Fruit fly (Drosophila melanogaster): ENCODE measurements around the gene Arp5.
A peak's percentile ranks its signal among the peaks of the same experiment; 100 is the strongest.

Arp5 gene

DNA sequence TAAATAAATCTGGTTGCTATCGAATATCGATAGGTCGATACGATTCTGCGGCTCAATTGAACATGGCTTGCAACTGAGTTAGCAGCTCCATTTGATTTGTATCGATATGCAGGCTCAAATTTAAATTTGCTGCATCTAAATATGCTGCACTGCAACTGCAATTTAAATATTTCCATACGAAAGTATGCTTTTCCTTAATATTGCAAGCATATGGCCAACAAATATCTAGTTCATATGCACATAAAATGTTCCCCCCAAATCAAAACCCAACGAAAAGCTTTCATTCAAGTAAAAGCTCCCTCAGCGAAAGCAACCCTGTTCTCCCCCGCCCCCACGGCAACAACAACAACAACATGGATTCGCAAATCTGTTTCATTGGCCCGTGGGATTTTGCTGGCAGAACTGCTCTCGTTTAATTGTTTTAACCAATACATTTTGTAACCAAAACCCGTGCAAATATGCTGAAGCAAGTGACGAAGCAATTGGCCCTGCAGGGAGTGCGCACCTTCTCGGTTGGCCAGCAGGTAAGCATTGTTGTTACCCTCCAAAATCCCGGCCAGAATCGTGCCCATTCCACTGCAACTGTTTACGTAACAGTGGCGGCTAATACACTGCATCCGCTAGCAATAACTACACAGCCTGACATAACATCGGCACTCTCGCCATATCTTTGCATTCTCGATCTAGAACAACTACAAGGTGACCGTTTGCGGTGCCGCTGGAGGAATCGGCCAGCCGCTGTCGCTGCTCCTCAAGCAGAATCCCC lies 40.9 kb downstream of the Arp5 start, which contains the start of the genes CG7168 and Mdh2 (continued):
- TF ChIP-seq Opbp (GFP tag; IDR thresholded peaks at IDR 0.05; ENCODE audit: partially characterized antibody) (peak; percentile 87; the same call in 2 of the 3 replicates), Hr3 (GFP tag; optimal IDR thresholded peaks at IDR 0.05) (no peak), CG13624 (GFP tag; optimal IDR thresholded peaks at IDR 0.05) (no peak), CG30431 (GFP tag; optimal IDR thresholded peaks at IDR 0.05) (no peak), psq (GFP tag; optimal IDR thresholded peaks at IDR 0.05) (no peak), H15 (GFP tag; IDR thresholded peaks at IDR 0.05) (no peak), Abd-B (GFP tag; optimal IDR thresholded peaks at IDR 0.05) (no peak), CG10321 (GFP tag; IDR thresholded peaks at IDR 0.05) (no peak), onecut (GFP tag; IDR thresholded peaks at IDR 0.05) (no peak), lbe (GFP tag; optimal IDR thresholded peaks at IDR 0.05) (no peak), CG18764 (GFP tag; optimal IDR thresholded peaks at IDR 0.05) (no peak), Lhr (GFP tag; optimal IDR thresholded peaks at IDR 0.05) (peak; percentile 16), CG3995 (GFP tag; optimal IDR thresholded peaks at IDR 0.05) (no peak), CG6765 (GFP tag; optimal IDR thresholded peaks at IDR 0.05) (peak; percentile 36), gsb (GFP tag; IDR thresholded peaks at IDR 0.05) (0 out of 2 replicates have a peak, but pooled peaks have one; percentile 15), CG16779 (GFP tag; IDR thresholded peaks at IDR 0.05) (no peak), ham (GFP tag; IDR thresholded peaks at IDR 0.05) (no peak), CG30020 (tag; optimal IDR thresholded peaks at IDR 0.05) (peak; percentile 31), gro (GFP tag; optimal IDR thresholded peaks at IDR 0.05) (no peak), CG30403 (GFP tag; optimal IDR thresholded peaks at IDR 0.05) (peak; percentile 7), bigmax (GFP tag; optimal IDR thresholded peaks at IDR 0.05) (no peak), sr (GFP tag; IDR thresholded peaks at IDR 0.05) (no peak), CG12744 (GFP tag; optimal IDR thresholded peaks at IDR 0.05) (no peak), PHDP (tag; optimal IDR thresholded peaks at IDR 0.05) (no peak), btn (GFP tag; optimal IDR thresholded peaks at IDR 0.05) (no peak), CG8281 (tag; optimal IDR thresholded peaks at IDR 0.05) (no peak), CG15601 (tag; optimal IDR thresholded peaks at IDR 0.05) (peak; percentile 15), CG11093 (GFP tag; IDR thresholded peaks at IDR 0.05) (no peak), sd (tag; optimal IDR thresholded peaks at IDR 0.05) (no peak), CG7357 (GFP tag; IDR thresholded peaks at IDR 0.05) (no peak), bbx (GFP tag; IDR thresholded peaks at IDR 0.05; ENCODE audit: partially characterized antibody) (peak; percentile 79), CG15514 (GFP tag; optimal IDR thresholded peaks at IDR 0.05) (peak; percentile 43), CG12659 (GFP tag; optimal IDR thresholded peaks at IDR 0.05) (peak; percentile 77), CG11560 (tag; IDR thresholded peaks at IDR 0.05) (peak; percentile 80; the same call in 2 of the 3 replicates), run (tag; optimal IDR thresholded peaks at IDR 0.05) (no peak), Gsc (GFP tag; IDR thresholded peaks at IDR 0.05) (no peak), CG6683 (GFP tag; optimal IDR thresholded peaks at IDR 0.05) (no peak), E2f2 (GFP tag; IDR thresholded peaks at IDR 0.05) (peak; percentile 80), Med (GFP tag) (peak; percentile 72), Xrp1 (GFP tag; IDR thresholded peaks at IDR 0.05) (no peak), wor (GFP tag; IDR thresholded peaks at IDR 0.05) (no peak), CG10543 (GFP tag; optimal IDR thresholded peaks at IDR 0.05) (no peak), CG2712 (tag; optimal IDR thresholded peaks at IDR 0.05) (peak; percentile 13), CG18599 (GFP tag; optimal IDR thresholded peaks at IDR 0.05) (no peak), crc (GFP tag; optimal IDR thresholded peaks at IDR 0.05) (no peak), crol (GFP tag; IDR thresholded peaks at IDR 0.05) (peak; percentile 35; the same call in 1 of the 2 replicates), al (GFP tag; IDR thresholded peaks at IDR 0.05) (no peak), zfh1 (GFP tag; IDR thresholded peaks at IDR 0.05) (0 out of 3 replicates have a peak, but pooled peaks have one; percentile 17), sna (GFP tag; IDR thresholded peaks at IDR 0.05; ENCODE audit: partially characterized antibody) (peak; percentile 77; the same call in 1 of the 2 replicates), fd3F (GFP tag; optimal IDR thresholded peaks at IDR 0.05) (no peak)
